Worm (Caenorhabditis elegans): ENCODE results near the gene gnrr-6.
A peak's percentile ranks its signal among the peaks of the same experiment; 100 is the strongest.

The gnrr-6 gene

DNA sequence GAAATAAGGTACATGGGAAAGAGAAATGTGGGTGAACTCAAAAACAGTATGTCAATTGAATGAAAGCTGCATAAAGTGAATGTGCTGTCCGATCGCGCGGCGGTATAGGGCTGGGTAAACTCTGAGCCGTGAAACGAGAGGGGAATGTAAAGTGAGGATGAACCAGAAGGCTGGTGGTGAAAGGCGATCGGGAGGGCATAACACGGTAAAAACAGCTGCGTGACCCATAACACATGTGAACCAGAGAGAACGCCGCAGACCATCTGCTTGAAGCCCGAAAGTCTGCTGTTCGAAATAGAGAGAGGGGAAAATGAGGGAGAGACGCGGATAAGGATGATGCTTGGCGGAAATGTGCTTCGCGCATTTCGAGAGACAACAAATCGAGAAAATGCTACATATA lies 31.7 kb downstream of the gnrr-6 start (continued):
- TF ChIP-seq ceh-34 (tag; optimal IDR thresholded peaks at IDR 0.05) (peak; percentile 45), hlh-13 (GFP tag; optimal IDR thresholded peaks at IDR 0.05) (no peak), hlh-6 (tag; optimal IDR thresholded peaks at IDR 0.05) (peak; percentile 23), C38D4.7 (GFP tag; optimal IDR thresholded peaks at IDR 0.05) (no peak), ceh-9 (tag; optimal IDR thresholded peaks at IDR 0.05) (no peak), ceh-6 (GFP tag; optimal IDR thresholded peaks at IDR 0.05) (no peak), hlh-30 (tag; optimal IDR thresholded peaks at IDR 0.05; ENCODE audit: insufficient read depth) (no peak), tbx-2 (tag; optimal IDR thresholded peaks at IDR 0.05) (peak; percentile 6), npax-4 (tag; optimal IDR thresholded peaks at IDR 0.05) (no peak), F13H6.1 (tag; optimal IDR thresholded peaks at IDR 0.05) (no peak)

DNA sequence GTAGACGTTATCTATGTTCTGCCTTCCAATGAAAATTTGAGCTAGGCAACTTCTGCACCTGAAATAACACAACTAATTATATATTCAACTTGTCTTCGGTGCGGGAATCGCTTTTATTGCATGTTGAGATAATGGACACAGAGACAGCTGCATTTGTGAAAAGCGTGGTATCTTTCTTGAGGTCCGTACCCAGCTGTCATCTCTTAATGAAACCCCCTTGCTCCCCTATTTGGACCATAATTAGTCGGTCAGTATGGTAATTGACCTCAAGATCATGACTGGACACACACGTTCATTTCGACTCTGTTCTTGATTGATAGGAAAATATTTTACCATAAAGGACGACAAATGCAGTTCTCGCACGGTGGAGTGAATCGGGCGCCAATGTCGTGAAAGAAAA lies 32.7 kb downstream of the gnrr-6 start:
- TF ChIP-seq lin-11 (tag; optimal IDR thresholded peaks at IDR 0.05) (no peak), unc-42 (tag; optimal IDR thresholded peaks at IDR 0.05) (peak; percentile 3), dve-1 (tag; optimal IDR thresholded peaks at IDR 0.05) (no peak), madf-2 (tag; optimal IDR thresholded peaks at IDR 0.05) (no peak), ceh-31 (tag; optimal IDR thresholded peaks at IDR 0.05) (peak; percentile 15)

DNA sequence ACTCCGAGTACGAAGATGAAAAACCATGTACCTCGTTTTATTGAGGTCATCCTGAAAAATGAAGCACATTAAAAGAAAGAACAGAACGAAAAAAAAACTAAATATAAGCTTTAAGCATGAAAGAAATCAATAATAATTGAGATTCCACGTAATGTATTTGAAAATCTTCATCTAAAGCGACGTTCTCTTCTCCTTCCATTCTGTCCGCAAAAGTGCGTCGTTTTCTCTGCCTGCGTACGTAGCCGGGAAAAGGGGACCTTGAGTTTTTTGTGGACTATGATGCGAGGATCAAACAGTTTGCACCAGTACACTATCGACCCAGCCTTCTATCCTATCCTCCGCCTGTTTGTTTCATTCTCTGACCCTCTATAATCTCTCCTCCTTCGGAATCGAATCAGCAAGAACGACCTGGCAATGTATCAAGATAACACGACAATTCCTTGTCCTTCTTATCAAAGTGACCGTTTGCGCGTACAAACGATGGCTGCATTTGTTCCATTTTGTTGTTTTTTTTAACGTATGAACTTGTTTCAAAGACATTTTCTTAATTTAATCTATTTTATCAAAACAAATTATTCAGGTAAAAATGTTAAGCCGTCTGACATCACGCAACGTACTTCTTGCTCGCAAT lies 36.8 kb downstream of the gnrr-6 start, which contains the start of the genes C34F6.7 and idh-2:
C34F6.7 (minus strand) TSS at position 51 of the 631 bp plus-strand sequence.
idh-2 (plus strand) TSS at position 581 of the 631 bp plus-strand sequence.
- TF ChIP-seq nfya-1 (tag; optimal IDR thresholded peaks at IDR 0.05) (peak; percentile 29), eyg-1 (tag; optimal IDR thresholded peaks at IDR 0.05) (no peak), elt-2 (tag; optimal IDR thresholded peaks at IDR 0.05) (peak; percentile 68), ets-4 (tag; optimal IDR thresholded peaks at IDR 0.05) (no peak)

DNA sequence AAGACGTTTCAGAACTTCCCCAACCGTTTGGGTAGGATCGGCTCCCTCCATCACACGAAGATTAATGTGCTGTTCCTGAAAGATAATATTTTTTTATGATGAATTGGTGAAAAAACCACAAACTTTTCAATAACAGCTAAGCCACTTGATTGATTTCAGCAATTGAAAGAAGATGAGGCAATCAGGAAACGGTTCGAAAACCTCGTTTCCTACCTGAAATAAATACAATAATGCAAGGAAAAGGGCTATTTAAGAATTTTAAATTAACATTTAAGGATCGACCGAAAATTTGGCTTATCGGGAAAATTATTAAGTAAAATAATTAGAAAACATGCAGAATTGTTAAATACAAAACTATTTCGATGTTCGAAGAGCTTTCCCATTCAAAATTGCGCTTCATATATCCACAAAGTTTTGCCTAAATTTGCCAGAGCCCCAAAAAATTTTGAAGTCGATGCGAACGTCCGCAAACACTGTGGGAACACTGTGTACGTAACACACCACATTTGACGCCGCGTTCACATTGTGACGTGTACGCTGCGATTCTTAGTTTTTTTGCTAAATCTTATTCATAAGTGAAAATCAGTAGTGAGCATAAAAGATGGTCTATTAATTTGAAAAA lies 44.0 kb downstream of the gnrr-6 start, which contains the start of gene C34F6.9:
C34F6.9 (minus strand) TSS at position 51 of the 622 bp plus-strand sequence.
- TF ChIP-seq elt-4 (tag; optimal IDR thresholded peaks at IDR 0.05) (no peak), pqm-1 (tag; optimal IDR thresholded peaks at IDR 0.05) (no peak), ceh-19 (GFP tag; optimal IDR thresholded peaks at IDR 0.05) (no peak), ceh-9 (tag; optimal IDR thresholded peaks at IDR 0.05) (no peak), ceh-2 (tag; optimal IDR thresholded peaks at IDR 0.05) (no peak), dve-1 (tag; optimal IDR thresholded peaks at IDR 0.05) (no peak), Y22D7AL.16 (tag; optimal IDR thresholded peaks at IDR 0.05) (no peak), hlh-30 (tag; optimal IDR thresholded peaks at IDR 0.05; ENCODE audit: insufficient read depth) (no peak), tbx-7 (tag; optimal IDR thresholded peaks at IDR 0.05) (no peak), ztf-16 (tag; optimal IDR thresholded peaks at IDR 0.05) (no peak)

DNA sequence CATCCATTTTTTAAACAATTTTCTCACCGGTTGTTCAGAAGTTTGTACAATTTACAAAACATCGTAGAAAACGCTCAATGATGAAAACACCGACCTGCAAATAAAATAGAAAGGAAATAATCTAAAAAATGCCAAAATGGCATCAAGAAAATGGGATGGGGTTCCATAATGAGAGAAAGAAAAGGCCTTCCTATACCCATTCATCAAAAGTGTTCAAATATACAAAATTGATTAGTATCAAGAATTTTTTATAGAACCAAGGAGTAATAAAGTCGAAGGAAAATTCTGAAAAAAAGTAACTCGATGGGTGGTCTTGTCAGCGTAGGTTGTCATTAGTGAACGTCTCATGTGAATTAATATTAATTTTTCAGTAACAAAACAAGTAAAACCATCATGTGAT lies 47.9 kb downstream of the gnrr-6 start, which contains the start of gene C34F6.12:
C34F6.12 (minus strand) TSS at position 101 of the 400 bp plus-strand sequence.
- TF ChIP-seq lim-6 (tag; optimal IDR thresholded peaks at IDR 0.05), result no peak
- no peak for TF ChIP-seq nhr-232 (tag; optimal IDR thresholded peaks at IDR 0.05)
- TF ChIP-seq hlh-6 (tag; optimal IDR thresholded peaks at IDR 0.05), result no peak
- TF ChIP-seq pqm-1 (tag; optimal IDR thresholded peaks at IDR 0.05), result no peak
- no peak for TF ChIP-seq sox-2 (GFP tag; IDR thresholded peaks at IDR 0.05)
- no peak for TF ChIP-seq C08G9.2 (tag; optimal IDR thresholded peaks at IDR 0.05)
- no peak for TF ChIP-seq ceh-34 (tag; optimal IDR thresholded peaks at IDR 0.05)

All from whole organism, late embryonic.